Worm (Caenorhabditis elegans): ENCODE results near the gene ndub-6.

The ndub-6 gene

ce11 chrIV:11697514-11697913, 45.3 kb downstream of the ndub-6 start:
- no peak for TF ChIP-seq tbx-37 (GFP tag; conservative IDR thresholded peaks at IDR 0.05)

- no peak for TF ChIP-seq aly-1 (tag; optimal IDR thresholded peaks at IDR 0.05)
Observed at ce11 chrIV:11700100-11700499, 47.9 kb downstream of the ndub-6 start.

- TF ChIP-seq tra-4 (tag; optimal IDR thresholded peaks at IDR 0.05) (no peak), hmbx-1 (tag; optimal IDR thresholded peaks at IDR 0.05) (no peak), ceh-13 (GFP tag; optimal IDR thresholded peaks at IDR 0.05) (no peak), F13C5.2 (tag; optimal IDR thresholded peaks at IDR 0.05) (no peak), hnd-1 (tag; optimal IDR thresholded peaks at IDR 0.05) (no peak), flt-1 (GFP tag; IDR thresholded peaks at IDR 0.05) (no peak), scrt-1 (GFP tag; IDR thresholded peaks at IDR 0.05) (no peak)
Observed at ce11 chrIV:11700752-11701151, 48.5 kb downstream of the ndub-6 start, which contains the start of gene dpy-20. Gene dpy-20 (minus strand): TSS chrIV:11700852.

ce11 chrIV:11701878-11702277, 49.7 kb downstream of the ndub-6 start:
- TF ChIP-seq flt-1 (GFP tag; IDR thresholded peaks at IDR 0.05) (no peak), ceh-36 (tag; optimal IDR thresholded peaks at IDR 0.05) (no peak), ama-1 (optimal IDR thresholded peaks at IDR 0.05) (no peak), hmbx-1 (tag; optimal IDR thresholded peaks at IDR 0.05) (no peak), hnd-1 (tag; optimal IDR thresholded peaks at IDR 0.05) (no peak), scrt-1 (GFP tag; IDR thresholded peaks at IDR 0.05) (no peak)

Measured in whole organism, early embryonic.